Worm (Caenorhabditis elegans): ENCODE measurements around the gene F49E8.6.
A peak's percentile ranks its signal among the peaks of the same experiment; 100 is the strongest.

The F49E8.6 gene

DNA sequence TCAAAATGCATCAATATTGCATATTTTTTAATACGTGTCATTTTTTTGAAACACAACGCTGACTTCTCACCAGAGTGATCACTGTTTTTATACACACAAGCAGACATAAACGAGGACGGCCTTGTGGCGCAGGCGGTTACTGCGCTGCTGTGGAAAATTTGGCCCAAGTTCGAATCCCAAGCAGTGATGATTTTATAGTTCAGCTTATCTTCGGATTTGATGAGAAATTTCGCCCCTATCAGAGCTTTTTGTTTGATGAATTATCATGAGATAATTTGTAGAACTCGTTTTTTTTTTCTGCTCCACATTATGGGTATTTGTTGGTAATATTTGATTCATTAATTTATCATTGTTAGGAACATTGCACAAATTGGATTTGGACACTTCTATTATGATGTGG, 19.5 kb upstream of the F49E8.6 start (continued):
- TF ChIP-seq attf-3 (GFP tag; conservative IDR thresholded peaks at IDR 0.05) (peak; percentile 73), tlf-1 (GFP tag; optimal IDR thresholded peaks at IDR 0.05) (peak; percentile 83), F37B4.10 (GFP tag; IDR thresholded peaks at IDR 0.05) (0 out of 2 replicates have a peak, but pooled peaks have one; percentile 82), ztf-3 (GFP tag; optimal IDR thresholded peaks at IDR 0.05) (peak; percentile 70), F49E8.2 (tag; optimal IDR thresholded peaks at IDR 0.05; ENCODE audit: insufficient read depth) (peak; percentile 94), F22D6.2 (tag; optimal IDR thresholded peaks at IDR 0.05) (peak; percentile 67), pha-4 (tag; optimal IDR thresholded peaks at IDR 0.05) (no peak), B0035.1 (tag; optimal IDR thresholded peaks at IDR 0.05) (peak; percentile 86), aptf-3 (GFP tag; IDR thresholded peaks at IDR 0.05) (peak; percentile 92), snpc-4 (GFP tag; optimal IDR thresholded peaks at IDR 0.05) (peak; percentile 88), snpc-4 (tag; optimal IDR thresholded peaks at IDR 0.05) (peak; percentile 43 to 86 (median 78)), F33H1.4 (GFP tag; IDR thresholded peaks at IDR 0.05) (peak; percentile 54), nfya-1 (tag; optimal IDR thresholded peaks at IDR 0.05; ENCODE audit: borderline replicate concordance, insufficient read depth) (no peak), nhr-80 (tag; optimal IDR thresholded peaks at IDR 0.05) (peak; percentile 45), D2030.7 (GFP tag; IDR thresholded peaks at IDR 0.05) (peak; percentile 87), pbrm-1 (GFP tag; IDR thresholded peaks at IDR 0.05) (peak; percentile 88), ztf-25 (GFP tag; IDR thresholded peaks at IDR 0.05) (peak; percentile 97), rcor-1 (GFP tag; IDR thresholded peaks at IDR 0.05) (peak; percentile 86), nhr-120 (GFP tag; IDR thresholded peaks at IDR 0.05) (0 out of 2 replicates have a peak, but pooled peaks have one; percentile 73), T26A5.8 (tag; optimal IDR thresholded peaks at IDR 0.05) (peak; percentile 93), ztf-6 (GFP tag; IDR thresholded peaks at IDR 0.05) (peak; percentile 82; the same call in 1 of the 2 replicates), mxl-1 (tag; optimal IDR thresholded peaks at IDR 0.05) (peak; percentile 96), ceh-58 (GFP tag; IDR thresholded peaks at IDR 0.05) (peak; percentile 97), cebp-1 (GFP tag; IDR thresholded peaks at IDR 0.05) (no peak; the same call in 1 of the 2 replicates), cebp-1 (tag; optimal IDR thresholded peaks at IDR 0.05) (no peak), madf-3 (GFP tag; IDR thresholded peaks at IDR 0.05) (peak; percentile 93), bed-1 (GFP tag; IDR thresholded peaks at IDR 0.05) (0 out of 2 replicates have a peak, but pooled peaks have one; percentile 22), rec-8 (tag; optimal IDR thresholded peaks at IDR 0.05) (peak; percentile 93 to 97), mes-4 (tag; optimal IDR thresholded peaks at IDR 0.05) (peak; percentile 92), bed-2 (GFP tag; IDR thresholded peaks at IDR 0.05) (peak; percentile 49; the same call in 1 of the 2 replicates), lir-1 (GFP tag; conservative IDR thresholded peaks at IDR 0.05) (peak; percentile 38; the same call in 1 of the 2 replicates), B0336.3 (GFP tag; IDR thresholded peaks at IDR 0.05) (no peak; the same call in none of the 2 replicates), snpc-1.1 (tag; optimal IDR thresholded peaks at IDR 0.05; ENCODE audit: insufficient read depth) (peak; percentile 77), ztf-18 (tag; optimal IDR thresholded peaks at IDR 0.05) (peak; percentile 86), repo-1 (tag; optimal IDR thresholded peaks at IDR 0.05) (peak; percentile 86), Y53G8AR.9 (GFP tag; conservative IDR thresholded peaks at IDR 0.05) (peak; percentile 69; the same call in 1 of the 2 replicates), Y56A3A.18 (GFP tag; IDR thresholded peaks at IDR 0.05) (peak; percentile 88), lin-35 (GFP tag; optimal IDR thresholded peaks at IDR 0.05) (peak in 2 of 3 experiments; percentile 59 to 76), lin-54 (GFP tag; optimal IDR thresholded peaks at IDR 0.05) (peak; percentile 85), hmg-20 (GFP tag; IDR thresholded peaks at IDR 0.05) (peak; percentile 85), zfh-2 (GFP tag; conservative IDR thresholded peaks at IDR 0.05) (peak; percentile 57; the same call in 1 of the 2 replicates), F57C9.4 (tag; optimal IDR thresholded peaks at IDR 0.05) (no peak), sdz-38 (tag; optimal IDR thresholded peaks at IDR 0.05) (no peak), efl-1 (GFP tag; optimal IDR thresholded peaks at IDR 0.05) (peak; percentile 56), Y53F4B.3 (GFP tag; IDR thresholded peaks at IDR 0.05) (peak; percentile 68; the same call in 1 of the 2 replicates), ceh-100 (GFP tag; IDR thresholded peaks at IDR 0.05) (peak; percentile 79), mcd-1 (GFP tag; IDR thresholded peaks at IDR 0.05) (no peak; the same call in 1 of the 2 replicates), hsf-1 (GFP tag; IDR thresholded peaks at IDR 0.05) (peak; percentile 71)

Data from whole organism, young adult.